Worm (Caenorhabditis elegans): Measurements from ENCODE around the gene puf-3.

Gene puf-3

DNA sequence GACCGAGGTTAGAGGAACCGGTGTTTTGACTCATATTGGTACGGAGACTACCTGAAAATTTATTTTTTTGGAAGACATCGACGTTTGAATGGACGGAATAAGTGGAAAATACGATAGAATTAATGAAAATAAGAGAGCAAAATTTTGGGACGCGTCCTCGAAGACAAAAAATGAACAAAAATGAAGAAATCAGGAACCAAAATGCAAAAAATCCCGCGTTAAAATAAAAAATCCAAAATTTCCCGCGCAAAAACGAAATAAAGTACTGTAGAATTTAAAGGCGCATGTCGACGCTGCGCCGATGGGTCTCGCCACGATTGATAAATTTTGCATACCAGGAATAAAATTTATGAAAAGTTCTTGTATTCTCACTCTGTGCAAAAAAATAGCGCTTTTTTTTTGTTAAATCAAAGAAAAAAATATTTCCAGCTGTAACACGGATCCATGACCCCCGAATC, at the start of gene puf-3:
TSS of gene puf-3 (minus strand) at position 51 of the 458 bp plus-strand sequence.
- TF ChIP-seq nhr-48 (tag; optimal IDR thresholded peaks at IDR 0.05), result no peak
- TF ChIP-seq unc-130 (GFP tag; optimal IDR thresholded peaks at IDR 0.05), result peak; percentile 63
- TF ChIP-seq lin-38 (GFP tag; IDR thresholded peaks at IDR 0.05), result peak; percentile 69
- TF ChIP-seq Y48G9A.11 (GFP tag; IDR thresholded peaks at IDR 0.05), result peak; percentile 46; the same call in 1 of the 2 replicates
- TF ChIP-seq snpc-1.2 (GFP tag; IDR thresholded peaks at IDR 0.05), result peak; percentile 94
- TF ChIP-seq mdl-1 (tag; optimal IDR thresholded peaks at IDR 0.05), result no peak
- TF ChIP-seq F49E8.2 (tag; optimal IDR thresholded peaks at IDR 0.05; ENCODE audit: borderline replicate concordance), result peak; percentile 86
- TF ChIP-seq nhr-102 (tag; optimal IDR thresholded peaks at IDR 0.05), result no peak
- TF ChIP-seq daf-19 (GFP tag; conservative IDR thresholded peaks at IDR 0.05), result no peak

DNA sequence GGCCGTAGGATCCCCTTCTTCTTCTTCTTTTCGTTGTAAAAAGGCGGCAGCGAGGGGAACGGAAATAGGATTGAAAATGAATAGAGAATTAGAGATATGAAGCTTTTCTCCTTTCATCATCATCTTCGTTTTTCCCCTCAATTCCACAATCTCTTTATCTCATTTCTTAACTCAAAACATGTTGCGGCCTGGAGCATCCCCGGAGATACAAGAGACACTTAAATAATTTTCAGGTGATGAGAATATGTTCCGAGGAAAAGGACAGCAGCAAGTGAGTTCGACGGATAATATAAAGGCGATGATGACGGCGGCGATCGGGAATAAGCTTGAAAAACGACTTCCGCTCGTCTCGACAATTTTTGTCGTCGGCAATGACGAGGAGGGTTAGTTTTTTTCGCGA, 49.7 kb upstream of the puf-3 start, which contains the start of the genes Y45F10B.13 and qui-1:
TSS of gene Y45F10B.13 (minus strand) at position 101 of the 400 bp plus-strand sequence.
TSS of gene qui-1 (plus strand) at position 233 of the 400 bp plus-strand sequence.
- TF ChIP-seq F44E2.7 (GFP tag; IDR thresholded peaks at IDR 0.05) (no peak), aha-1 (tag) (peak; percentile 47)

ce11 chrIV:13559020-13559419, 47.1 kb upstream of the puf-3 start:
- TF ChIP-seq nhr-11 (tag; optimal IDR thresholded peaks at IDR 0.05), result no peak
- TF ChIP-seq set-16 (GFP tag; IDR thresholded peaks at IDR 0.05), result peak; percentile 60; the same call in 1 of the 2 replicates
- TF ChIP-seq aha-1 (tag), result peak; percentile 25

DNA sequence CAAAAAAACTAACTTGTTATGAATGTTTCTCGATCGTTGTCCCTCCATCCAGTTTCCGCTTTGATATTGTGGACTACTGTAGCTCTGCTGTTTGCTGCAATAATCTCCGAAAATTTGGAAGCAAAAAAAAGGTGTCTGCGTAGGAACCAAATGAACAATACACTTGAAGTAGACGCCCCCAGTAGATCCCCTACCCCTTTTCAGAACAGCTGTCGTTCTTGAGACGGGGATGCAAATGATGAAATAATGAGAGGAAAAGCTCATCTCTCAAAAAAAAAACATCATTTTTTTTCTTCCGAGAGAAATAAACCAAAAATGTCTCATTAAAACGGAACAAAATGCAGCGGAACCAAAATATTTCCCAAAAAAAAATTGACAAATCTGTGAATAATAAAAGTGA, 45.4 kb upstream of the puf-3 start:
- no peak for TF ChIP-seq T26A8.4 (GFP tag; IDR thresholded peaks at IDR 0.05)
- no peak for TF ChIP-seq lin-13 (GFP tag; optimal IDR thresholded peaks at IDR 0.05)
- TF ChIP-seq nhr-11 (tag; optimal IDR thresholded peaks at IDR 0.05), result no peak
- TF ChIP-seq lin-38 (GFP tag; IDR thresholded peaks at IDR 0.05), result no peak
- no peak for TF ChIP-seq vab-7 (GFP tag; IDR thresholded peaks at IDR 0.05)
- TF ChIP-seq ceh-44 (GFP tag; IDR thresholded peaks at IDR 0.05), result no peak
- no peak for TF ChIP-seq dve-1 (tag; optimal IDR thresholded peaks at IDR 0.05; ENCODE audit: insufficient read depth)
- TF ChIP-seq F44E2.7 (GFP tag; IDR thresholded peaks at IDR 0.05), result no peak

DNA sequence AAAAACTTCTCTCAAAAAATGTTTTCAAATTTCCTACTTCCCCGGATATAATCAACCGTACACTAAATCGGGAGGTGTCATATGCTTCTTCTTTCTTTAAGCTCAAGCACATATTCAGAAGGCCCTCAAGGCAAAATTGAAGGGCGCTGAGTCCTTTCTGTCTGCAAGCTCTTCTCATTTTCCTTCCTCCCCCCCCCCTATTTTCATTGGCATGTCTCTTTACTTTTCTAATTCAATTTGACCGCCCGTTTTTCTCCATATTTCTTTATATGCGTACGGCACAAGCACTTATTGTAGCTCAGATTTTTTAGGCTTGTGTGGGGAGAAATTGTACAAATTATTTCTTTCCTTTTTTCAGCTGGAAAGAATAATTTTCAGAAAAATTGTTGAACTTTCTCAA, 43.5 kb upstream of the puf-3 start:
- TF ChIP-seq zag-1 (tag; optimal IDR thresholded peaks at IDR 0.05) (no peak), lin-29 (GFP tag; IDR thresholded peaks at IDR 0.05) (no peak), fkh-10 (GFP tag; optimal IDR thresholded peaks at IDR 0.05) (peak; percentile 17)

DNA sequence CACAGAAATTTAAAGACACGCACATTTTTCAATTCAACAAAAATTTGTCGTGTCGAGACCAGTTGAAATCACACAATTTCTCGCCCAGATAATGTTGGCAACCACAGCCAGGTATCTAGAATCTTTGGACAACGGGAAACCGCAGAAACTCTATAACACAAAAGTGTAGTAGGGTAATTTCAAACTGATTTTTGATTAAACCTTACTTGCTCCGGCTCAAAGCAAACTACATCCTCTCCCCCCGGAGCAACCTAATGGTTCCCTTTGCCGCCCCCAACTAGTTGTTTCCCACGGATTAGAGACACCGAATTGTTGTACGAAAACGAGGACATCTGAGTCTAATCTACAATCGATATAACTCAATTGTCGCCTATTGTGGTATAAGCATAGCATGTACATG, 42.4 kb upstream of the puf-3 start:
- TF ChIP-seq dpl-1 (GFP tag; optimal IDR thresholded peaks at IDR 0.05) (no peak), pha-4 (GFP tag; IDR thresholded peaks at IDR 0.05) (no peak), pha-4 (tag; optimal IDR thresholded peaks at IDR 0.05) (no peak), mxl-2 (GFP tag; conservative IDR thresholded peaks at IDR 0.05) (no peak), lin-13 (GFP tag; optimal IDR thresholded peaks at IDR 0.05) (no peak), nhr-42 (GFP tag; IDR thresholded peaks at IDR 0.05) (no peak), snpc-1.2 (GFP tag; IDR thresholded peaks at IDR 0.05) (no peak), set-16 (GFP tag; IDR thresholded peaks at IDR 0.05) (no peak), vab-7 (GFP tag; IDR thresholded peaks at IDR 0.05) (no peak), lin-15B (tag; optimal IDR thresholded peaks at IDR 0.05) (no peak), hlh-30 (tag; optimal IDR thresholded peaks at IDR 0.05; ENCODE audit: insufficient read depth) (no peak), ama-1 (optimal IDR thresholded peaks at IDR 0.05) (no peak), tra-1 (GFP tag; IDR thresholded peaks at IDR 0.05) (no peak)

DNA sequence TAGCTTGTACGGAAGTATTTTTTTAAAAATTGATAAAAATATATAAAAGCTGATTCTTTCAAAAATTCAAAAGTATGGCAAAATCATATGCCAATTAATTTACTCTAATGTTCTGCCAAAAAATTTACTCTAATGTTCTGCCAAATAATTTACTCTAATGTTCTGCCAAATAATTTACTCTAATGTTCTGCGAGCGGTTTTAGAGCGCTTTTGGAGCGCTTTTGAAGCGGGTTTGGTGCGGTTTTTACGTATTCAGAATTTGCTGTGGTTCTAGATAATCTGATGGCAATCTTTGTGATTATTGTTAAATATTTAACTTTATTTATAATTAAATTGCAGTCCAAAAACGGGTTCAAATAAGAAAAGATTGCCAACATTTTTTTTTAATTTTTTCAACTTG, 37.4 kb upstream of the puf-3 start:
- TF ChIP-seq mdl-1 (tag; optimal IDR thresholded peaks at IDR 0.05) (no peak), dmd-9 (GFP tag; IDR thresholded peaks at IDR 0.05) (no peak), egl-43 (GFP tag; IDR thresholded peaks at IDR 0.05) (no peak), fkh-10 (GFP tag; optimal IDR thresholded peaks at IDR 0.05) (no peak), nhr-11 (tag; optimal IDR thresholded peaks at IDR 0.05) (no peak), nhr-111 (GFP tag; optimal IDR thresholded peaks at IDR 0.05) (no peak), mxl-3 (GFP tag; optimal IDR thresholded peaks at IDR 0.05) (no peak), lin-29 (GFP tag; IDR thresholded peaks at IDR 0.05) (no peak), gei-8 (GFP tag; optimal IDR thresholded peaks at IDR 0.05) (no peak), Y105C5A.15 (GFP tag; IDR thresholded peaks at IDR 0.05) (no peak), F37D6.2 (tag; optimal IDR thresholded peaks at IDR 0.05) (no peak), lin-15B (tag; optimal IDR thresholded peaks at IDR 0.05) (no peak), hlh-11 (tag; optimal IDR thresholded peaks at IDR 0.05) (no peak), zip-11 (GFP tag; IDR thresholded peaks at IDR 0.05) (no peak), T20F7.1 (GFP tag; optimal IDR thresholded peaks at IDR 0.05) (no peak)
